Worm (Caenorhabditis elegans) whole organism, L1 larva: ENCODE data around the gene eea-1.

Experiments used
- C04F5.9 ChIP-seq: sonication (generic microtip); optimal IDR thresholded peaks from 2 replicates; lab custom pipeline; 2016; ENCODE audit warnings: missing genetic modification characterization, missing compliant biosample characterization
- C16A3.4 ChIP-seq: fragments of 150-350 bp; optimal IDR thresholded peaks from 2 replicates; lab custom pipeline; 2014; ENCODE audit warnings: missing biosample characterization, missing genetic modification characterization
- C34B4.2 ChIP-seq: sonication (generic microtip); optimal IDR thresholded peaks from 2 replicates; lab custom pipeline; 2017; ENCODE audit warnings: mild to moderate bottlenecking, missing genetic modification characterization, missing compliant biosample characterization
- aha-1 ChIP-seq: fragments of 150-350 bp; optimal IDR thresholded peaks from 2 replicates; lab custom pipeline; 2014; ENCODE audit warnings: missing biosample characterization, missing genetic modification characterization
- alr-1 ChIP-seq: fragments of 200-800 bp; sonication (Bioruptor generic); optimal IDR thresholded peaks from 2 replicates; lab custom pipeline; 2018; ENCODE audit warnings: borderline replicate concordance, mild to moderate bottlenecking, missing genetic modification characterization, missing compliant biosample characterization
- aly-2 ChIP-seq: fragments of 150-350 bp; optimal IDR thresholded peaks from 2 replicates; lab custom pipeline; 2014; ENCODE audit warnings: missing biosample characterization, missing genetic modification characterization
- ama-1 ChIP-seq: fragments of 150-350 bp; optimal IDR thresholded peaks from 2 replicates; lab custom pipeline; 2014
- blmp-1 ChIP-seq: fragments of 150-350 bp; optimal IDR thresholded peaks from 2 replicates; lab custom pipeline; 2014; ENCODE audit warnings: missing biosample characterization, missing genetic modification characterization
- ceh-63 ChIP-seq: fragments of 200-800 bp; sonication (Bioruptor generic); optimal IDR thresholded peaks from 2 replicates; lab custom pipeline; 2018; ENCODE audit warnings: mild to moderate bottlenecking, missing genetic modification characterization, missing compliant biosample characterization
- ceh-8 ChIP-seq: fragments of 200-800 bp; sonication (Bioruptor generic); optimal IDR thresholded peaks from 2 replicates; lab custom pipeline; 2018; ENCODE audit warnings: mild to moderate bottlenecking, missing genetic modification characterization, moderate library complexity, missing compliant biosample characterization
- ceh-82 ChIP-seq, 3 experiments: fragments of 150-350 bp in 1 of 3; sonication (generic microtip) in 2 of 3; optimal IDR thresholded peaks; 2 replicates each; lab custom pipeline; 2014 to 2017; ENCODE audit warnings: missing biosample characterization in 3 of 3, missing genetic modification characterization in 3 of 3
- ceh-90 ChIP-seq: sonication (generic microtip); optimal IDR thresholded peaks from 2 replicates; lab custom pipeline; 2016; ENCODE audit warnings: missing genetic modification characterization, missing compliant biosample characterization
- egl-27 ChIP-seq, 2 experiments: fragments of 150-350 bp in 1 of 2; sonication (generic microtip); optimal IDR thresholded peaks; 3 replicates each; lab custom pipeline; 2017 to 2018; ENCODE audit warnings: missing biosample characterization in 2 of 2, missing genetic modification characterization in 2 of 2, missing genetic modification reagents in 2 of 2
- elt-2 ChIP-seq: sonication (generic microtip); optimal IDR thresholded peaks from 2 replicates; lab custom pipeline; 2016; ENCODE audit warnings: missing genetic modification characterization, mild to moderate bottlenecking, inconsistent platforms, missing compliant biosample characterization, missing genetic modification reagents
- ets-5 ChIP-seq: fragments of 200-800 bp; sonication (Bioruptor generic); IDR thresholded peaks from 2 replicates; pipeline ENCODE4 v1.3.6; 2022; ENCODE audit warnings: missing genetic modification characterization, missing compliant biosample characterization
- fos-1 ChIP-seq: fragments of 150-350 bp; optimal IDR thresholded peaks from 2 replicates; lab custom pipeline; 2014; ENCODE audit warnings: missing biosample characterization, missing genetic modification characterization
- grh-1 ChIP-seq: fragments of 200-800 bp; sonication (Bioruptor generic); IDR thresholded peaks from 2 replicates; pipeline ENCODE4 v1.3.6; 2022; ENCODE audit warnings: missing genetic modification reagents, missing genetic modification characterization, missing compliant biosample characterization
- hpl-2 ChIP-seq: fragments of 150-350 bp; optimal IDR thresholded peaks from 2 replicates; lab custom pipeline; 2014; ENCODE audit warnings: missing biosample characterization, missing genetic modification reagents, missing genetic modification characterization
- isw-1 ChIP-seq: fragments of 200-800 bp; sonication (Bioruptor generic); IDR thresholded peaks from 2 replicates; pipeline ENCODE4 v1.3.6; 2022; ENCODE audit warnings: missing genetic modification characterization, missing compliant biosample characterization
- lin-35 ChIP-seq, 2 experiments: fragments of 150-350 bp; optimal IDR thresholded peaks; 2 replicates each; lab custom pipeline; 2014; ENCODE audit warnings: missing biosample characterization in 2 of 2, missing genetic modification characterization in 2 of 2, missing genetic modification reagents in 2 of 2
- lir-3 ChIP-seq: sonication (generic microtip); optimal IDR thresholded peaks from 2 replicates; lab custom pipeline; 2016; ENCODE audit warnings: mild to moderate bottlenecking, missing genetic modification characterization, moderate library complexity, missing compliant biosample characterization; ENCODE audit not compliant: poor library complexity
- mdl-1 ChIP-seq, 2 experiments: fragments of 150-350 bp; optimal IDR thresholded peaks; 2 replicates each; lab custom pipeline; 2014 to 2017; ENCODE audit warnings: missing biosample characterization in 2 of 2, missing genetic modification characterization in 2 of 2, inconsistent platforms in 1 of 2
- mef-2 ChIP-seq: fragments of 150-350 bp; optimal IDR thresholded peaks from 2 replicates; lab custom pipeline; 2014; ENCODE audit warnings: missing biosample characterization, missing genetic modification characterization
- mep-1 ChIP-seq: fragments of 150-350 bp; optimal IDR thresholded peaks from 2 replicates; lab custom pipeline; 2014; ENCODE audit warnings: missing biosample characterization, missing genetic modification characterization
- nhr-11 ChIP-seq: fragments of 150-350 bp; optimal IDR thresholded peaks from 2 replicates; lab custom pipeline; 2014; ENCODE audit warnings: missing biosample characterization, missing genetic modification characterization
- nhr-12 ChIP-seq: sonication (generic microtip); optimal IDR thresholded peaks from 2 replicates; lab custom pipeline; 2017; ENCODE audit warnings: missing biosample characterization, missing genetic modification characterization
- nhr-237 ChIP-seq: fragments of 150-350 bp; optimal IDR thresholded peaks from 2 replicates; lab custom pipeline; 2014; ENCODE audit warnings: missing biosample characterization, missing genetic modification characterization
- nhr-47 ChIP-seq: sonication (generic microtip); optimal IDR thresholded peaks from 2 replicates; lab custom pipeline; 2016; ENCODE audit warnings: mild to moderate bottlenecking, missing genetic modification characterization, moderate library complexity, missing compliant biosample characterization
- nhr-71 ChIP-seq: sonication (generic microtip); optimal IDR thresholded peaks from 2 replicates; lab custom pipeline; 2016; ENCODE audit warnings: mild to moderate bottlenecking, missing genetic modification characterization, moderate library complexity, missing compliant biosample characterization
- nhr-84 ChIP-seq: sonication (generic microtip); optimal IDR thresholded peaks from 2 replicates; lab custom pipeline; 2017; ENCODE audit warnings: missing biosample characterization, missing genetic modification characterization
- nhr-90 ChIP-seq: sonication (generic microtip); optimal IDR thresholded peaks from 2 replicates; lab custom pipeline; 2016; ENCODE audit warnings: mild to moderate bottlenecking, missing genetic modification characterization, missing compliant biosample characterization; ENCODE audit not compliant: poor library complexity
- pqm-1 ChIP-seq: sonication (generic microtip); optimal IDR thresholded peaks from 3 replicates; lab custom pipeline; 2017; ENCODE audit warnings: missing biosample characterization, missing genetic modification characterization
- sox-4 ChIP-seq: sonication (generic microtip); optimal IDR thresholded peaks from 2 replicates; lab custom pipeline; 2016; ENCODE audit warnings: missing genetic modification characterization, missing compliant biosample characterization
- sup-37 ChIP-seq: fragments of 200-800 bp; sonication (Bioruptor generic); optimal IDR thresholded peaks from 2 replicates; lab custom pipeline; 2018; ENCODE audit warnings: mild to moderate bottlenecking, missing genetic modification characterization, missing compliant biosample characterization
- swsn-7 ChIP-seq: sonication (generic microtip); optimal IDR thresholded peaks from 2 replicates; lab custom pipeline; 2016; ENCODE audit warnings: missing genetic modification characterization, missing compliant biosample characterization
- tlp-1 ChIP-seq: fragments of 150-350 bp; optimal IDR thresholded peaks from 2 replicates; lab custom pipeline; 2014; ENCODE audit warnings: missing biosample characterization, missing genetic modification characterization
- unc-30 ChIP-seq: sonication (generic microtip); optimal IDR thresholded peaks from 2 replicates; lab custom pipeline; 2017; ENCODE audit warnings: missing biosample characterization, missing genetic modification characterization
- unc-86 ChIP-seq: sonication (generic microtip); optimal IDR thresholded peaks from 2 replicates; lab custom pipeline; 2016; ENCODE audit warnings: missing genetic modification characterization, missing compliant biosample characterization
- vab-15 ChIP-seq: sonication (generic microtip); optimal IDR thresholded peaks from 2 replicates; lab custom pipeline; 2017; ENCODE audit warnings: missing genotype, mild to moderate bottlenecking, missing genetic modification characterization, missing compliant biosample characterization
- xbp-1 ChIP-seq: sonication (generic microtip); optimal IDR thresholded peaks from 2 replicates; lab custom pipeline; 2016; ENCODE audit warnings: missing genetic modification characterization, missing compliant biosample characterization
- ztf-4 ChIP-seq: fragments of 150-350 bp; optimal IDR thresholded peaks from 2 replicates; lab custom pipeline; 2014; ENCODE audit warnings: missing biosample characterization, missing genetic modification characterization

eea-1 gene

ce11 chrV:13530698-13531097 lies 33.5 kb upstream of the eea-1 start, which contains the start of gene ttr-44:
TSS of gene ttr-44 (minus strand) at chrV:13530744.
- TF ChIP-seq tlp-1 (peak; percentile 34), lin-35 (GFP tag; optimal IDR thresholded peaks at IDR 0.05; lab: Kevin White, UChicago) (peak in 1 of 2 experiments; percentile 5), elt-2 (tag; lab: Kevin White, UChicago) (peak; percentile 77), C34B4.2 (tag; lab: Kevin White, UChicago) (no peak)
- TF ChIP-seq, all 84 proteins: peak for 3

DNA sequence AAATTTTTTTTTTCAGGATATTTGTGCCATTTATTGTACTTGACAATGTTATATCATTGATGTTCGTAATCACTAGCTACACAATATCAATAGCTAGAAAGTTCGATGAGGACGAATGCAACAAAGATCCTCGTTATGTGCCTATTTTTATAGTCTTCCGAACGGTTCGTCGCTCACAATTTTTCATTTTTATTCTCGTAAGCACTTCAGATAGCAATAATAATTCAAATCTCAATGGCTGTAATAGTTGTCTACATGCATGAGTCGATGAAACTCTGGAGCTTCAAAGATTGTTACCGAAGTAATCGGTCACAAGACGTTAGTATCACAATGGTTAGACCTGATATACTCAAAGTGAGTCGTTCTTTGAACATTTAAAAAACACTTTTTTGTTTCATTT lies 32.0 kb upstream of the eea-1 start:
- TF ChIP-seq elt-2 (tag; lab: Kevin White, UChicago) = peak; percentile 45
- peak; percentile 54 for TF ChIP-seq ama-1 (lab: Kevin White, UChicago)
- TF ChIP-seq nhr-11 = no peak
- TF ChIP-seq nhr-90 (tag; lab: Kevin White, UChicago) = peak; percentile 4
- TF ChIP-seq lin-35 (GFP tag; optimal IDR thresholded peaks at IDR 0.05; lab: Kevin White, UChicago) = peak in 1 of 2 experiments; percentile 42
- TF ChIP-seq vab-15 (tag; lab: Kevin White, UChicago) = no peak

DNA sequence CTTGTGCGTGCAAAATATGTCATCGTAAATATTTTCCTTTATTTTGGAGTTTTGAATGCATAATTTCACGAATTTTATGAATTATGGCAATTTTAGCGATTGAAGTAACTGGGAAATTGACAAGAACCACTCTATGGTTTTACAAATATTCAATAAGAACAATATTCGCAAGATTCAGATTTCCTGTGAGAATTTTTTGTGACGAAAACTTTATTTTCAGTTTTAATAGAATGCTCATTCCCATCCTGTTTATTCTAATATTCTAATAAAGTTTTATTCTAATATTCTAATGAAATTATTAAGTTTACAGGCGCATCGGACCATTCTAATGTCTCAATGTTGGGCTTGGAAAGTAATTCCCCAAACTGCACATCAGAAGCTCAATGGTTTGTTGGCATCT lies 26.0 kb upstream of the eea-1 start, which contains the start of gene R11G10.3:
R11G10.3 (plus strand) TSS at position 301 of the 400 bp plus-strand sequence.
- TF ChIP-seq mef-2 (tag; lab: Kevin White, UChicago) = no peak
- TF ChIP-seq aly-2 = no peak
- no peak for TF ChIP-seq sox-4 (tag; lab: Kevin White, UChicago)
- no peak for TF ChIP-seq tlp-1
- no peak for TF ChIP-seq xbp-1 (tag; lab: Kevin White, UChicago)
- no peak for TF ChIP-seq mep-1 (tag; lab: Kevin White, UChicago)
- no peak for TF ChIP-seq nhr-12
- no peak for TF ChIP-seq hpl-2 (GFP tag; lab: Kevin White, UChicago)
- no peak for TF ChIP-seq nhr-237
- no peak for TF ChIP-seq sup-37 (GFP tag; lab: Kevin White, UChicago)
- TF ChIP-seq blmp-1 = no peak
- no peak for TF ChIP-seq elt-2 (tag; lab: Kevin White, UChicago)
- no peak for TF ChIP-seq vab-15 (tag; lab: Kevin White, UChicago)
- no peak for TF ChIP-seq alr-1 (tag; lab: Kevin White, UChicago)
- TF ChIP-seq ceh-8 (GFP tag; lab: Kevin White, UChicago) = no peak
- no peak for TF ChIP-seq ceh-90
- no peak for TF ChIP-seq egl-27 (tag; optimal IDR thresholded peaks at IDR 0.05; lab: Kevin White, UChicago)
- TF ChIP-seq ceh-63 = no peak
- no peak for TF ChIP-seq nhr-71 (tag; lab: Kevin White, UChicago)
- TF ChIP-seq pqm-1 (tag; lab: Kevin White, UChicago) = no peak

DNA sequence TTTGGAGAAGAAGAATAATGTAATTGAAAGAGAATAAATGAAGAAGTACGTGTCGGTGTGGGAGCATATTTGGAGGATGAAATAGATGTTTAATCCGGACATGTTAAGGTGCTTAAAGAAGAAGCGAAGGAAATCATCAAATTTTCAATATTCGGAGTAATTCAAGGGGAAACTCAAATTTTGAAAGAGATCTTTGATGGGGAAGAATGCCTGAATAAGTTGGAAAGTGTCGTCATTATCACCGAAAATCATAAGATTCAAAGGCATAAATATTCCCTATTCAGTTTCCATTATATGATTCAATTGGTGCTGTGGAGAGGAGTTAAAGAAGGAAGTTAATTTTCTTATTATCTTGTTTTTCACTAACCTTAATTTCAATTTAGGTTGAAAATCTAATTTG lies 17.9 kb upstream of the eea-1 start, which contains the start of gene semi-1:
semi-1 (minus strand) TSS at position 101 of the 400 bp plus-strand sequence.
- TF ChIP-seq blmp-1 (no peak), ceh-63 (no peak), lir-3 (tag; lab: Kevin White, UChicago) (no peak), isw-1 (GFP tag; lab: Robert Waterston, UW) (no peak), nhr-71 (tag; lab: Kevin White, UChicago) (no peak), unc-86 (tag; lab: Kevin White, UChicago) (no peak), ceh-82 (tag; optimal IDR thresholded peaks at IDR 0.05; lab: Kevin White, UChicago) (no peak), grh-1 (GFP tag; lab: Robert Waterston, UW) (no peak), nhr-47 (no peak), unc-30 (tag; lab: Kevin White, UChicago) (no peak), nhr-11 (no peak), C04F5.9 (tag; lab: Kevin White, UChicago) (no peak), aha-1 (tag; lab: Kevin White, UChicago) (no peak), vab-15 (tag; lab: Kevin White, UChicago) (no peak)
- TF ChIP-seq, all 84 proteins: peak for 0

DNA sequence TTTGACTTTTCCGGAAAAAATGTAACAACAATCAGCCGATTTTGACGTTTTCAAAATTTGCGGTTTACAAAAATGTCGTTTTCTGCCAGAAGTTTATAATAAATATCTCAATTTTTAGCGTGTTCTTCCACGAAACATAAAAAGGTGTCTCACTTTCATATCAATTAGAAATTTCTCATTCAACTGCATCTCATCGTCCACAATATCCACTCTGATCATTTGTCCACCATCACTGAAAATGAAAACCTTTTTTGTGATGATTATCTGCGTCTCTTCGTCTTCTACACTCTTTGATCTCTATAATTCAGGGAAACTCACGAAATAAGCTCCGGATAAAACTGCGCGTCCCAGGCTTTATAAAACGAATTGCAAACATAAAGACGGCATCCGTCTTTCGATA lies 15.3 kb upstream of the eea-1 start:
- TF ChIP-seq sup-37 (GFP tag; lab: Kevin White, UChicago) (no peak), blmp-1 (no peak), ceh-90 (no peak), ztf-4 (tag; lab: Kevin White, UChicago) (no peak), swsn-7 (tag; lab: Kevin White, UChicago) (no peak), C16A3.4 (tag; lab: Kevin White, UChicago) (no peak), mdl-1 (tag; optimal IDR thresholded peaks at IDR 0.05; lab: Kevin White, UChicago) (no peak), nhr-84 (tag; lab: Kevin White, UChicago) (no peak), fos-1 (no peak), ets-5 (GFP tag; lab: Robert Waterston, UW) (no peak)
